Fruit fly (Drosophila melanogaster) whole organism, embryonic: ENCODE data around the gene P58IPK.
A peak's percentile ranks its signal among the peaks of the same experiment; 100 is the strongest.

Experiments
- Abd-B ChIP-seq: fragments of 200-800 bp; sonication (Bioruptor generic); optimal IDR thresholded peaks from 2 replicates; lab custom pipeline; 2018; ENCODE audit warnings: missing biosample characterization, mild to moderate bottlenecking, missing genetic modification characterization, moderate library complexity
- Aef1 ChIP-seq: fragments of 200-800 bp; sonication (Bioruptor generic); IDR thresholded peaks from 3 replicates; pipeline ENCODE4 v1.3.6; 2022; ENCODE audit warnings: missing biosample characterization, missing genetic modification characterization
- Bgb ChIP-seq: fragments of 200-800 bp; sonication (Bioruptor generic); IDR thresholded peaks from 2 replicates; pipeline ENCODE4 v1.3.6; 2022; ENCODE audit warnings: missing biosample characterization, missing genetic modification characterization; ENCODE audit not compliant: partially characterized antibody
- CG11398 ChIP-seq: fragments of 200-800 bp; sonication (Bioruptor generic); optimal IDR thresholded peaks from 2 replicates; lab custom pipeline; 2016; ENCODE audit warnings: missing biosample characterization, missing genetic modification characterization
- CG13296 ChIP-seq: fragments of 200-800 bp; sonication (Bioruptor generic); optimal IDR thresholded peaks from 3 replicates; lab custom pipeline; 2018; ENCODE audit warnings: missing biosample characterization, mild to moderate bottlenecking, missing genetic modification characterization
- CG14965 ChIP-seq: fragments of 200-800 bp; sonication (Bioruptor generic); optimal IDR thresholded peaks from 2 replicates; lab custom pipeline; 2016; ENCODE audit warnings: missing biosample characterization, missing genetic modification characterization, borderline replicate concordance
- CG17361 ChIP-seq: fragments of 200-800 bp; sonication (Bioruptor generic); IDR thresholded peaks from 3 replicates; pipeline ENCODE4 v1.3.6; 2022; ENCODE audit warnings: missing biosample characterization, missing genetic modification characterization
- CG2875 ChIP-seq: fragments of 200-800 bp; sonication (Bioruptor generic); optimal IDR thresholded peaks from 2 replicates; lab custom pipeline; 2017; ENCODE audit warnings: missing biosample characterization, mild to moderate bottlenecking, missing genetic modification characterization, missing genetic modification reagents
- CG3163 ChIP-seq: fragments of 200-800 bp; sonication (Bioruptor generic); optimal IDR thresholded peaks from 3 replicates; lab custom pipeline; 2016; ENCODE audit warnings: missing biosample characterization, missing genetic modification characterization
- CG33213 ChIP-seq: fragments of 200-800 bp; sonication (Bioruptor generic); optimal IDR thresholded peaks from 3 replicates; lab custom pipeline; 2016; ENCODE audit warnings: missing biosample characterization, missing genetic modification characterization
- CG34422 ChIP-seq: fragments of 200-800 bp; sonication (Bioruptor generic); IDR thresholded peaks from 3 replicates; pipeline ENCODE4 v1.3.6; 2022; ENCODE audit warnings: missing biosample characterization, missing genetic modification characterization
- CG3995 ChIP-seq: fragments of 200-800 bp; sonication (Bioruptor generic); optimal IDR thresholded peaks from 3 replicates; lab custom pipeline; 2016; ENCODE audit warnings: missing biosample characterization, missing genetic modification characterization
- CG42726 ChIP-seq: fragments of 200-800 bp; sonication (Bioruptor generic); IDR thresholded peaks from 2 replicates; pipeline ENCODE4 v1.3.6; 2022; ENCODE audit warnings: missing biosample characterization, missing genetic modification characterization; ENCODE audit not compliant: partially characterized antibody
- CG4360 ChIP-seq: fragments of 200-800 bp; sonication (Bioruptor generic); IDR thresholded peaks from 2 replicates; pipeline ENCODE4 v1.3.6; 2022; ENCODE audit warnings: missing biosample characterization, missing genetic modification characterization
- CG4617 ChIP-seq: fragments of 200-800 bp; sonication (Bioruptor generic); optimal IDR thresholded peaks from 3 replicates; lab custom pipeline; 2016; ENCODE audit warnings: missing biosample characterization, missing genetic modification characterization, borderline replicate concordance
- CG4707 ChIP-seq: fragments of 200-800 bp; sonication (Bioruptor generic); optimal IDR thresholded peaks from 2 replicates; lab custom pipeline; 2018; ENCODE audit warnings: missing biosample characterization, mild to moderate bottlenecking, missing genetic modification characterization, moderate library complexity
- CG9609 ChIP-seq: fragments of 200-800 bp; sonication (Bioruptor generic); optimal IDR thresholded peaks from 3 replicates; lab custom pipeline; 2016; ENCODE audit warnings: missing biosample characterization, missing genetic modification characterization
- CHES-1-like ChIP-seq: fragments of 200-800 bp; sonication (Bioruptor generic); optimal IDR thresholded peaks from 2 replicates; lab custom pipeline; 2016; ENCODE audit warnings: missing biosample characterization, missing genetic modification characterization
- CTCF ChIP-seq: fragments of 200-800 bp; sonication (Bioruptor generic); optimal IDR thresholded peaks from 2 replicates; lab custom pipeline; 2017; ENCODE audit warnings: missing biosample characterization, mild to moderate bottlenecking, missing genetic modification characterization, moderate library complexity
- CkIIα-i1 ChIP-seq: fragments of 200-800 bp; sonication (Bioruptor generic); IDR thresholded peaks from 2 replicates; pipeline ENCODE4 v1.3.6; 2022; ENCODE audit warnings: missing biosample characterization, missing genetic modification characterization
- Dek ChIP-seq: fragments of 200-800 bp; sonication (Bioruptor generic); optimal IDR thresholded peaks from 3 replicates; lab custom pipeline; 2019; ENCODE audit warnings: missing biosample characterization, mild to moderate bottlenecking, missing genetic modification characterization, moderate library complexity
- Dfd ChIP-seq, 2 experiments: fragments of >200 bp; optimal IDR thresholded peaks; 2 replicates each; lab custom pipeline; 2017; ENCODE audit warnings: missing biosample characterization in 2 of 2, missing genetic modification characterization in 2 of 2
- Fer3 ChIP-seq: fragments of 200-800 bp; sonication (Bioruptor generic); optimal IDR thresholded peaks from 2 replicates; lab custom pipeline; 2018; ENCODE audit warnings: missing biosample characterization, mild to moderate bottlenecking, missing genetic modification characterization, moderate library complexity
- HLH4C ChIP-seq: fragments of 200-800 bp; sonication (Bioruptor generic); IDR thresholded peaks from 3 replicates; pipeline ENCODE4 v1.3.6; 2022; ENCODE audit warnings: missing biosample characterization, missing genetic modification characterization; ENCODE audit not compliant: partially characterized antibody
- Kr ChIP-seq: fragments of 200-800 bp; sonication (Bioruptor generic); optimal IDR thresholded peaks from 2 replicates; lab custom pipeline; 2017; ENCODE audit warnings: missing biosample characterization, mild to moderate bottlenecking, missing genetic modification characterization
- Lpt ChIP-seq: fragments of >200 bp; optimal IDR thresholded peaks from 2 replicates; lab custom pipeline; 2018; ENCODE audit warnings: missing biosample characterization, missing genetic modification characterization
- NC2β ChIP-seq: fragments of 200-800 bp; sonication (Bioruptor generic); optimal IDR thresholded peaks from 2 replicates; lab custom pipeline; 2016; ENCODE audit warnings: missing biosample characterization, missing genetic modification characterization
- NK7.1 ChIP-seq: fragments of 200-800 bp; sonication (Bioruptor generic); optimal IDR thresholded peaks from 3 replicates; lab custom pipeline; 2016; ENCODE audit warnings: missing biosample characterization, missing genetic modification characterization
- Nf-YC ChIP-seq: fragments of 200-800 bp; optimal IDR thresholded peaks from 3 replicates; lab custom pipeline; 2019; ENCODE audit warnings: missing biosample characterization, mild to moderate bottlenecking, missing genetic modification characterization, moderate library complexity
- Poxn ChIP-seq: fragments of 200-800 bp; sonication (Bioruptor generic); IDR thresholded peaks from 2 replicates; pipeline ENCODE4 v1.3.6; 2022; ENCODE audit warnings: missing biosample characterization, missing genetic modification characterization
- Spps ChIP-seq: fragments of 200-800 bp; sonication (Bioruptor generic); optimal IDR thresholded peaks from 2 replicates; lab custom pipeline; 2018; ENCODE audit warnings: missing biosample characterization, mild to moderate bottlenecking, missing genetic modification characterization
- Stat92E ChIP-seq, 3 experiments: fragments of >200 bp in 2 of 3; fragments of 200-800 bp in 1 of 3; sonication (Bioruptor generic) in 1 of 3; optimal IDR thresholded peaks; 2 replicates each; lab custom pipeline; 2017 to 2019; ENCODE audit warnings: missing biosample characterization in 3 of 3, missing genetic modification characterization in 3 of 3, mild to moderate bottlenecking in 1 of 3, moderate library complexity in 1 of 3
- amos ChIP-seq: fragments of 200-800 bp; sonication (Bioruptor generic); IDR thresholded peaks from 2 replicates; pipeline ENCODE4 v1.3.6; 2022; ENCODE audit warnings: missing biosample characterization, missing genetic modification characterization; ENCODE audit not compliant: partially characterized antibody
- bcd ChIP-seq: fragments of 200-800 bp; sonication (Bioruptor generic); optimal IDR thresholded peaks from 2 replicates; lab custom pipeline; 2017; ENCODE audit warnings: missing biosample characterization, mild to moderate bottlenecking, missing genetic modification characterization
- br ChIP-seq: fragments of >200 bp; optimal IDR thresholded peaks from 2 replicates; lab custom pipeline; 2017
- dan ChIP-seq: fragments of 200-800 bp; sonication (Bioruptor generic); IDR thresholded peaks from 2 replicates; pipeline ENCODE4 v1.3.6; 2022; ENCODE audit warnings: missing biosample characterization, missing genetic modification characterization
- dmrt99B ChIP-seq: fragments of 200-800 bp; sonication (Bioruptor generic); optimal IDR thresholded peaks from 2 replicates; lab custom pipeline; 2018; ENCODE audit warnings: missing biosample characterization, mild to moderate bottlenecking, missing genetic modification characterization, moderate library complexity
- fru ChIP-seq: fragments of >200 bp; optimal IDR thresholded peaks from 2 replicates; lab custom pipeline; 2017
- hbn ChIP-seq: fragments of 200-800 bp; sonication (Bioruptor generic); IDR thresholded peaks from 2 replicates; pipeline ENCODE4 v1.3.6; 2022; ENCODE audit warnings: missing biosample characterization, missing genetic modification characterization; ENCODE audit not compliant: partially characterized antibody
- mam ChIP-seq: fragments of 200-800 bp; sonication (Bioruptor generic); optimal IDR thresholded peaks from 3 replicates; lab custom pipeline; 2016; ENCODE audit warnings: missing biosample characterization, missing genetic modification characterization
- nerfin-1 ChIP-seq: fragments of 200-800 bp; sonication (Bioruptor generic); optimal IDR thresholded peaks from 3 replicates; lab custom pipeline; 2019; ENCODE audit warnings: missing biosample characterization, mild to moderate bottlenecking, missing genetic modification characterization, moderate library complexity
- nerfin-2 ChIP-seq: fragments of 200-800 bp; sonication (Bioruptor generic); IDR thresholded peaks from 2 replicates; pipeline ENCODE4 v1.3.6; 2022; ENCODE audit warnings: missing biosample characterization, missing genetic modification characterization; ENCODE audit not compliant: partially characterized antibody
- nom ChIP-seq: fragments of 200-800 bp; sonication (Bioruptor generic); optimal IDR thresholded peaks from 2 replicates; lab custom pipeline; 2017; ENCODE audit warnings: missing biosample characterization, missing genetic modification characterization, mild to moderate bottlenecking, moderate library complexity, missing genetic modification reagents
- peb ChIP-seq: fragments of 200-800 bp; sonication (Bioruptor generic); IDR thresholded peaks from 2 replicates; pipeline ENCODE4 v1.3.6; 2022; ENCODE audit warnings: missing biosample characterization, missing genetic modification characterization
- repo ChIP-seq: fragments of 200-800 bp; sonication (Bioruptor generic); optimal IDR thresholded peaks from 2 replicates; lab custom pipeline; 2016; ENCODE audit warnings: missing biosample characterization, missing genetic modification characterization
- row ChIP-seq: fragments of 200-800 bp; sonication (Bioruptor generic); IDR thresholded peaks from 3 replicates; pipeline ENCODE4 v1.3.6; 2022; ENCODE audit warnings: missing biosample characterization, missing genetic modification characterization
- run ChIP-seq: fragments of 200-800 bp; sonication (Bioruptor generic); optimal IDR thresholded peaks from 3 replicates; lab custom pipeline; 2018; ENCODE audit warnings: missing biosample characterization, mild to moderate bottlenecking, missing genetic modification characterization
- sim ChIP-seq: fragments of 200-800 bp; sonication (Bioruptor generic); IDR thresholded peaks from 2 replicates; pipeline ENCODE4 v1.3.6; 2022; ENCODE audit warnings: missing biosample characterization, missing genetic modification characterization
- stc ChIP-seq: fragments of 200-800 bp; sonication (Bioruptor generic); IDR thresholded peaks from 2 replicates; pipeline ENCODE4 v1.3.6; 2022; ENCODE audit warnings: missing biosample characterization, missing genetic modification characterization

The P58IPK gene

dm6 chr3R:9586663-9587248, at the start of gene P58IPK (continued):
- TF ChIP-seq Bgb = peak; percentile 98
- peak; percentile 58 for TF ChIP-seq CG3163
- TF ChIP-seq dan (GFP tag; lab: Robert Waterston, UW) = no peak
- no peak for TF ChIP-seq CTCF (GFP tag; lab: Kevin White, UChicago)
- no peak for TF ChIP-seq fru (lab: Kevin White, UChicago)
- TF ChIP-seq run = no peak
- peak; percentile 75 for TF ChIP-seq CG17361 (GFP tag; lab: Robert Waterston, UW)
- TF ChIP-seq br (lab: Kevin White, UChicago) = no peak
- TF ChIP-seq Spps (tag; lab: Kevin White, UChicago) = no peak
- peak; percentile 97 for TF ChIP-seq amos
- TF ChIP-seq CG9609 = peak; percentile 69
- TF ChIP-seq peb (GFP tag; lab: Robert Waterston, UW) = 0 out of 2 replicates have a peak, but pooled peaks have one; percentile 20
- TF ChIP-seq Stat92E (GFP tag; optimal IDR thresholded peaks at IDR 0.05; lab: Kevin White, UChicago) = no peak
- TF ChIP-seq NC2β = peak; percentile 47
- TF ChIP-seq CG3995 (GFP tag; lab: Kevin White, UChicago) = peak; percentile 100
- TF ChIP-seq CG42726 (GFP tag; lab: Robert Waterston, UW) = peak; percentile 96
- TF ChIP-seq dmrt99B (tag; lab: Kevin White, UChicago) = no peak
- peak; percentile 89 for TF ChIP-seq HLH4C (GFP tag; lab: Robert Waterston, UW)
- TF ChIP-seq Poxn (GFP tag; lab: Robert Waterston, UW) = no peak
- no peak for TF ChIP-seq CkIIα-i1
- peak; percentile 85 for TF ChIP-seq CG34422 (GFP tag; lab: Robert Waterston, UW)
- TF ChIP-seq CG2875 (GFP tag; lab: Kevin White, UChicago) = no peak
- TF ChIP-seq hbn (GFP tag; lab: Robert Waterston, UW) = peak; percentile 88
- TF ChIP-seq CG4707 (GFP tag; lab: Kevin White, UChicago) = no peak
- TF ChIP-seq nerfin-2 = peak; percentile 74
- TF ChIP-seq row (GFP tag; lab: Robert Waterston, UW) = peak; percentile 93
- peak; percentile 37 for TF ChIP-seq CG11398 (GFP tag; lab: Kevin White, UChicago)
- TF ChIP-seq nom (GFP tag; lab: Kevin White, UChicago) = peak; percentile 2
- peak; percentile 79 for TF ChIP-seq CG4617 (GFP tag; lab: Kevin White, UChicago)
- TF ChIP-seq CG33213 (GFP tag; lab: Kevin White, UChicago) = peak; percentile 74
- TF ChIP-seq Fer3 (tag; lab: Kevin White, UChicago) = peak; percentile 45
- peak; percentile 68 for TF ChIP-seq Dek (tag; lab: Kevin White, UChicago)
- TF ChIP-seq Abd-B = peak; percentile 53
- no peak for TF ChIP-seq Lpt (GFP tag; lab: Kevin White, UChicago)
- TF ChIP-seq stc (GFP tag; lab: Robert Waterston, UW) = no peak; the same call in 1 of the 2 replicates
- TF ChIP-seq Dfd (GFP tag; optimal IDR thresholded peaks at IDR 0.05; lab: Kevin White, UChicago) = no peak
- TF ChIP-seq nerfin-1 = peak; percentile 11
- peak; percentile 85 for TF ChIP-seq mam
- no peak for TF ChIP-seq CG4360 (GFP tag; lab: Robert Waterston, UW)
- peak; percentile 35 for TF ChIP-seq repo (GFP tag; lab: Kevin White, UChicago)
- TF ChIP-seq Kr (GFP tag; lab: Kevin White, UChicago) = no peak
- TF ChIP-seq CG13296 (GFP tag; lab: Kevin White, UChicago) = peak; percentile 28
- TF ChIP-seq sim (GFP tag; lab: Robert Waterston, UW) = no peak
- peak; percentile 69 for TF ChIP-seq CHES-1-like (GFP tag; lab: Kevin White, UChicago)
- TF ChIP-seq NK7.1 (GFP tag; lab: Kevin White, UChicago) = peak; percentile 19
- TF ChIP-seq CG14965 = no peak
- peak; percentile 58 for TF ChIP-seq bcd
- TF ChIP-seq Aef1 (GFP tag; lab: Robert Waterston, UW) = peak; percentile 32; the same call in 2 of the 3 replicates
- peak; percentile 41 for TF ChIP-seq Nf-YC (tag; lab: Kevin White, UChicago)
